Worm (Caenorhabditis elegans): ENCODE data around the gene T25B9.8.

T25B9.8 gene

ce11 chrIV:10768146-10768636 is at the start of gene T25B9.8:
Gene T25B9.8 (minus strand): TSS chrIV:10768196.
- no peak for TF ChIP-seq hif-1 (tag; optimal IDR thresholded peaks at IDR 0.05)
- TF ChIP-seq nhr-111 (GFP tag; optimal IDR thresholded peaks at IDR 0.05) = no peak
- no peak for TF ChIP-seq mdt-29 (GFP tag; IDR thresholded peaks at IDR 0.05)
- peak; percentile 30 for TF ChIP-seq lin-38 (GFP tag; IDR thresholded peaks at IDR 0.05)
- no peak for TF ChIP-seq dmd-6 (GFP tag; IDR thresholded peaks at IDR 0.05)
- TF ChIP-seq F49E8.2 (tag; optimal IDR thresholded peaks at IDR 0.05; ENCODE audit: borderline replicate concordance) = no peak
- peak; percentile 69 for TF ChIP-seq aha-1 (tag)

ce11 chrIV:10817030-10817429 is 49.0 kb upstream of the T25B9.8 start:
- TF ChIP-seq zfp-3 (GFP tag; conservative IDR thresholded peaks at IDR 0.05) (no peak), lin-29 (GFP tag; IDR thresholded peaks at IDR 0.05) (no peak), ctbp-1 (GFP tag; IDR thresholded peaks at IDR 0.05) (no peak), mep-1 (tag; optimal IDR thresholded peaks at IDR 0.05) (peak; percentile 26), rbr-2 (tag; optimal IDR thresholded peaks at IDR 0.05) (no peak), Y75B8A.6 (GFP tag; IDR thresholded peaks at IDR 0.05) (no peak), madf-9 (GFP tag; conservative IDR thresholded peaks at IDR 0.05) (peak; percentile 14; the same call in 1 of the 2 replicates), aha-1 (tag) (peak; percentile 97), hmg-1.1 (GFP tag; IDR thresholded peaks at IDR 0.05) (0 out of 2 replicates have a peak, but pooled peaks have one; percentile 21), ceh-62 (tag; optimal IDR thresholded peaks at IDR 0.05) (no peak), nhr-76 (tag; optimal IDR thresholded peaks at IDR 0.05) (no peak), nhr-11 (tag; optimal IDR thresholded peaks at IDR 0.05) (no peak), mdl-1 (tag; optimal IDR thresholded peaks at IDR 0.05) (peak in 1 of 2 experiments; percentile 73), set-16 (GFP tag; IDR thresholded peaks at IDR 0.05) (peak; percentile 87), lim-7 (GFP tag; IDR thresholded peaks at IDR 0.05) (peak; percentile 61; the same call in 1 of the 2 replicates), mxl-3 (GFP tag; optimal IDR thresholded peaks at IDR 0.05) (peak; percentile 55), hlh-11 (tag; optimal IDR thresholded peaks at IDR 0.05) (peak; percentile 28), dmd-6 (GFP tag; IDR thresholded peaks at IDR 0.05) (no peak), lin-15B (tag; optimal IDR thresholded peaks at IDR 0.05) (no peak), nhr-25 (tag; optimal IDR thresholded peaks at IDR 0.05; ENCODE audit: borderline replicate concordance, insufficient read depth) (no peak), nhr-48 (tag; optimal IDR thresholded peaks at IDR 0.05) (no peak), hlh-30 (tag; optimal IDR thresholded peaks at IDR 0.05; ENCODE audit: insufficient read depth) (peak; percentile 48), egl-43 (GFP tag; IDR thresholded peaks at IDR 0.05) (peak; percentile 68; the same call in 1 of the 2 replicates), nhr-42 (GFP tag; IDR thresholded peaks at IDR 0.05) (no peak)

- TF ChIP-seq nhr-237 (tag; optimal IDR thresholded peaks at IDR 0.05) (no peak), attf-4 (tag; optimal IDR thresholded peaks at IDR 0.05) (no peak), lin-1 (GFP tag; IDR thresholded peaks at IDR 0.05) (no peak), dpl-1 (GFP tag; optimal IDR thresholded peaks at IDR 0.05) (no peak), mep-1 (tag; optimal IDR thresholded peaks at IDR 0.05) (peak; percentile 12), egl-43 (GFP tag; IDR thresholded peaks at IDR 0.05) (no peak), nhr-25 (tag; optimal IDR thresholded peaks at IDR 0.05; ENCODE audit: borderline replicate concordance, insufficient read depth) (peak; percentile 55), nhr-28 (tag; optimal IDR thresholded peaks at IDR 0.05) (peak; percentile 50), Y75B8A.6 (GFP tag; IDR thresholded peaks at IDR 0.05) (no peak)
Measured at ce11 chrIV:10815950-10816349, 48.0 kb upstream of the T25B9.8 start.

DNA sequence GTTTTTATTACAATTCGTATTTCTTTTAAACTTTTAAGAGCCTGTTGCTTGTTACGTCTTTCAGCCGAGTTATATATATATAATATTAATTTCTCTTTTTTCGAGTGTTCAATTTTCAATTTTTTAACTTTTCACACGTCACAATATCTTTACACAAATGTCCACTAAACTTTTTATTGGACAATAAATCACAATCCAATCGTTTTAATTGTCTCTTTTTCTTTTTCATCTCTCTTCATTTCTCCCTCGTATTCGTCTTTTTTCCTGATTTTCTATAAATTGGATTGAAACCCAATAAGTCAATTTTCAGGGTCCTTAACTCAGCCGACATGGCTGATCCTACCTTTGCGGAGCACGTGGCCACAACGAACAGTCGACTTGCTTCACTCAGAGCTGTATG is 44.1 kb upstream of the T25B9.8 start, which contains the start of gene miz-1:
miz-1 (plus strand) TSS at position 301 of the 400 bp plus-strand sequence.
- peak; percentile 61; the same call in 1 of the 2 replicates for TF ChIP-seq ceh-20 (GFP tag; IDR thresholded peaks at IDR 0.05)
- TF ChIP-seq nhr-28 (tag; optimal IDR thresholded peaks at IDR 0.05) = no peak

Data from whole organism, L4 larva.